Fruit fly (Drosophila melanogaster) whole organism, larva: ENCODE data around the gene CG4598.

Experiments
- noc ChIP-seq: fragments of 200-800 bp; sonication (Bioruptor generic); optimal IDR thresholded peaks from 3 replicates; lab custom pipeline; 2019; ENCODE audit warnings: missing biosample characterization, mild to moderate bottlenecking, missing genetic modification characterization, moderate library complexity

The CG4598 gene

dm6 chr2L:9915011-9915850 is 3.2 kb upstream of the CG4598 start, which contains the start of gene yip2:
TSS of gene yip2 (plus strand) at chr2L:9915253.
- peak; percentile 70 for TF ChIP-seq noc (tag; lab: Kevin White, UChicago)

dm6 chr2L:9919218-9919617 is 800 bp downstream of the CG4598 start:
- no peak for TF ChIP-seq noc (tag; lab: Kevin White, UChicago)

dm6 chr2L:9919949-9920348 is 1.5 kb downstream of the CG4598 start, which contains the start of gene CG4594:
TSS of gene CG4594 (plus strand) at chr2L:9920160.
- TF ChIP-seq noc (tag; lab: Kevin White, UChicago) = no peak

- no peak for TF ChIP-seq noc (tag; lab: Kevin White, UChicago)
Observed at dm6 chr2L:9921401-9921800, 3.0 kb downstream of the CG4598 start, which contains the start of gene CG4592. TSS of gene CG4592 (plus strand) at chr2L:9921633.

dm6 chr2L:9924765-9925164 is 6.3 kb downstream of the CG4598 start, which contains the start of the genes TbCMF46 and CG42366:
TSS of gene TbCMF46 (minus strand) at chr2L:9924865.
TSS of gene CG42366 (plus strand) at chr2L:9925161.
- TF ChIP-seq noc (tag; lab: Kevin White, UChicago) = no peak

- no peak for TF ChIP-seq noc (tag; lab: Kevin White, UChicago)
Observed at dm6 chr2L:9930280-9930679, 11.9 kb downstream of the CG4598 start, which contains the start of gene CG42367. TSS of gene CG42367 (plus strand) at chr2L:9930580.

dm6 chr2L:9933063-9933462 is 14.6 kb downstream of the CG4598 start, which contains the start of gene Cpr30F:
TSS of gene Cpr30F (minus strand) at chr2L:9933163.
- TF ChIP-seq noc (tag; lab: Kevin White, UChicago) = no peak

- TF ChIP-seq noc (tag; lab: Kevin White, UChicago) = no peak
Observed at dm6 chr2L:9937908-9938307, 19.5 kb downstream of the CG4598 start, which contains the start of gene Arglu1. TSS of gene Arglu1 (minus strand) at chr2L:9938134.

dm6 chr2L:9938631-9939256 is 20.3 kb downstream of the CG4598 start, which contains the start of the genes Datp and CG4619:
TSS of gene Datp (minus strand) at chr2L:9938790.
TSS of gene CG4619 (plus strand) at chr2L:9938863.
- peak; percentile 43 for TF ChIP-seq noc (tag; lab: Kevin White, UChicago)

- TF ChIP-seq noc (tag; lab: Kevin White, UChicago) = peak; percentile 61
Observed at dm6 chr2L:9943521-9943920, 25.1 kb downstream of the CG4598 start.

- TF ChIP-seq noc (tag; lab: Kevin White, UChicago) = no peak
Observed at dm6 chr2L:9945086-9945485, 26.7 kb downstream of the CG4598 start.

dm6 chr2L:9946051-9946450 is 27.6 kb downstream of the CG4598 start:
- no peak for TF ChIP-seq noc (tag; lab: Kevin White, UChicago)

dm6 chr2L:9947265-9947664 is 28.8 kb downstream of the CG4598 start, which contains the start of gene CG5853:
TSS of gene CG5853 (minus strand) at chr2L:9947648.
- peak; percentile 56 for TF ChIP-seq noc (tag; lab: Kevin White, UChicago)

dm6 chr2L:9947738-9948519 is 29.5 kb downstream of the CG4598 start:
- TF ChIP-seq noc (tag; lab: Kevin White, UChicago) = peak; percentile 28

- no peak for TF ChIP-seq noc (tag; lab: Kevin White, UChicago)
Observed at dm6 chr2L:9948520-9948858, 30.1 kb downstream of the CG4598 start.
